Worm (Caenorhabditis elegans): Measurements from ENCODE around the gene W06G6.15.

W06G6.15 gene

ce11 chrV:16692988-16693387 lies 38.6 kb downstream of the W06G6.15 start:
- TF ChIP-seq D1046.2 (GFP tag; IDR thresholded peaks at IDR 0.05) = no peak
- TF ChIP-seq set-16 (GFP tag; IDR thresholded peaks at IDR 0.05) = peak; percentile 92

ce11 chrV:16693732-16694131 lies 39.4 kb downstream of the W06G6.15 start, which contains the start of gene srw-42:
Gene srw-42, minus strand, starts transcription at chrV:16693832.
- no peak for TF ChIP-seq daf-16 (GFP tag; optimal IDR thresholded peaks at IDR 0.05)
- TF ChIP-seq daf-16 (tag; optimal IDR thresholded peaks at IDR 0.05) = no peak
- TF ChIP-seq Y5F2A.4 (GFP tag; optimal IDR thresholded peaks at IDR 0.05) = no peak
- no peak for TF ChIP-seq Y105C5A.15 (GFP tag; IDR thresholded peaks at IDR 0.05)
- TF ChIP-seq egl-27 (tag; optimal IDR thresholded peaks at IDR 0.05) = no peak
- TF ChIP-seq dve-1 (tag; optimal IDR thresholded peaks at IDR 0.05; ENCODE audit: insufficient read depth) = no peak
- TF ChIP-seq tra-1 (GFP tag; IDR thresholded peaks at IDR 0.05) = no peak
- TF ChIP-seq ceh-82 (tag; optimal IDR thresholded peaks at IDR 0.05) = no peak
- no peak for TF ChIP-seq pqm-1 (tag; optimal IDR thresholded peaks at IDR 0.05)
- no peak for TF ChIP-seq zfp-2 (tag; optimal IDR thresholded peaks at IDR 0.05)
- no peak for TF ChIP-seq unc-39 (tag; optimal IDR thresholded peaks at IDR 0.05)
- no peak for TF ChIP-seq fos-1 (tag; optimal IDR thresholded peaks at IDR 0.05)
- no peak for TF ChIP-seq sdz-12 (GFP tag; optimal IDR thresholded peaks at IDR 0.05)

ce11 chrV:16694538-16694937 lies 40.2 kb downstream of the W06G6.15 start, which contains the start of gene srz-101:
Gene srz-101, plus strand, starts transcription at chrV:16694838.
- TF ChIP-seq lin-15B (tag; optimal IDR thresholded peaks at IDR 0.05) (no peak), mep-1 (tag; optimal IDR thresholded peaks at IDR 0.05) (no peak)

- TF ChIP-seq snpc-1.2 (GFP tag; IDR thresholded peaks at IDR 0.05) = no peak
- peak; percentile 71 for TF ChIP-seq aha-1 (tag)
- TF ChIP-seq jun-1 (tag; optimal IDR thresholded peaks at IDR 0.05) = no peak
These were observed 41.2 kb downstream of the W06G6.15 start for ce11 chrV:16695499-16695898.

- TF ChIP-seq aha-1 (tag) (peak; percentile 23), nhr-25 (tag; optimal IDR thresholded peaks at IDR 0.05; ENCODE audit: borderline replicate concordance, insufficient read depth) (no peak), mxl-2 (GFP tag; conservative IDR thresholded peaks at IDR 0.05) (no peak), nhr-48 (tag; optimal IDR thresholded peaks at IDR 0.05) (no peak), hmg-1.1 (GFP tag; IDR thresholded peaks at IDR 0.05) (no peak)
These were observed 42.8 kb downstream of the W06G6.15 start, which contains the start of gene srw-41 for ce11 chrV:16697178-16697577. Gene srw-41, plus strand, starts transcription at chrV:16697478.

ce11 chrV:16699752-16700259 lies 45.5 kb downstream of the W06G6.15 start, which contains the start of gene Y70C5C.1:
Gene Y70C5C.1, plus strand, starts transcription at chrV:16700209.
- TF ChIP-seq php-3 (GFP tag; IDR thresholded peaks at IDR 0.05) = no peak
- no peak for TF ChIP-seq madf-9 (GFP tag; conservative IDR thresholded peaks at IDR 0.05)
- no peak for TF ChIP-seq aha-1 (tag)
- TF ChIP-seq fos-1 (tag; optimal IDR thresholded peaks at IDR 0.05) = no peak
- TF ChIP-seq Y48G9A.11 (GFP tag; IDR thresholded peaks at IDR 0.05) = no peak
- no peak for TF ChIP-seq mep-1 (tag; optimal IDR thresholded peaks at IDR 0.05)
- no peak for TF ChIP-seq F37D6.2 (tag; optimal IDR thresholded peaks at IDR 0.05)
- TF ChIP-seq dmd-6 (GFP tag; IDR thresholded peaks at IDR 0.05) = no peak
- TF ChIP-seq spr-1 (tag; optimal IDR thresholded peaks at IDR 0.05) = no peak
- TF ChIP-seq R02D3.7 (tag; optimal IDR thresholded peaks at IDR 0.05) = no peak

Measured in whole organism, L4 larva.